Fruit fly (Drosophila melanogaster) whole organism, embryonic: ENCODE data around the gene CG5172.

Experiments used
- CG12219 ChIP-seq: fragments of 200-800 bp; sonication (Bioruptor generic); optimal IDR thresholded peaks from 3 replicates; lab custom pipeline; 2018; ENCODE audit warnings: missing biosample characterization, mild to moderate bottlenecking, missing genetic modification characterization
- CG2199 ChIP-seq: fragments of 200-800 bp; sonication (Bioruptor generic); IDR thresholded peaks from 3 replicates; pipeline ENCODE4 v1.3.6; 2022; ENCODE audit warnings: missing biosample characterization, missing genetic modification characterization
- Hmx ChIP-seq: fragments of 200-800 bp; sonication (Bioruptor generic); optimal IDR thresholded peaks from 2 replicates; lab custom pipeline; 2016; ENCODE audit warnings: missing biosample characterization, missing genetic modification characterization
- MESR4 ChIP-seq: fragments of 200-800 bp; sonication (Bioruptor generic); optimal IDR thresholded peaks from 2 replicates; lab custom pipeline; 2018; ENCODE audit warnings: missing biosample characterization, mild to moderate bottlenecking, missing genetic modification characterization, moderate library complexity
- NfI ChIP-seq: fragments of 200-800 bp; sonication (Bioruptor generic); optimal IDR thresholded peaks from 3 replicates; lab custom pipeline; 2018; ENCODE audit warnings: missing biosample characterization, mild to moderate bottlenecking, missing genetic modification characterization, moderate library complexity
- chm ChIP-seq: fragments of 200-800 bp; sonication (Bioruptor generic); IDR thresholded peaks from 2 replicates; pipeline ENCODE4 v1.3.6; 2022; ENCODE audit warnings: missing biosample characterization, missing genetic modification characterization
- gsb-n ChIP-seq: fragments of 200-800 bp; sonication (Bioruptor generic); optimal IDR thresholded peaks from 3 replicates; lab custom pipeline; 2018; ENCODE audit warnings: missing biosample characterization, mild to moderate bottlenecking, missing genetic modification characterization
- schlank ChIP-seq: fragments of 200-800 bp; sonication (Bioruptor generic); optimal IDR thresholded peaks from 2 replicates; lab custom pipeline; 2018; ENCODE audit warnings: missing biosample characterization, mild to moderate bottlenecking, missing genetic modification characterization

DNA sequence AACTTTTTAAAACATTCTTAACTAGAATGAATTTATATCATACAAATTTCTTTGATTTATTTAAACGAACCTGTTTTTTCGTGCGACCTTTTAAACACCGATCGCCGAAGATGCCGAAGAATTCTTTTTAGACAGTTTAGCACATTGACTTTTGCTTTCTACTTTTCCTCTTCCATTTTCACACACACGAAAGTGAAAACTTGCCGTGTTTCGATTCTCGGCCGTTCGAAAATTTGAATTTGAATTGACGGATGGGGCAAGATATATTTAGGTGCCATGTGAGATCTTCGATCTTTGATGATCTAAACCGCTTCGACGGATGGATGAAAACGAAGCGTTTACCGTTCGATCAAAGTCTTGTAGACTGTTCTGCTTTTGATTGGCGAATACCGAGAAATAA, 34.4 kb downstream of the CG5172 start:
- TF ChIP-seq schlank (tag; lab: Kevin White, UChicago) (no peak), gsb-n (no peak), CG2199 (GFP tag; lab: Robert Waterston, UW) (no peak), CG12219 (no peak), chm (GFP tag; lab: Robert Waterston, UW) (no peak), Hmx (no peak), MESR4 (GFP tag; lab: Kevin White, UChicago) (no peak), NfI (no peak)
